1 fruit fly cellular context compared by ENCODE assay signal in the genomic region with DNA sequence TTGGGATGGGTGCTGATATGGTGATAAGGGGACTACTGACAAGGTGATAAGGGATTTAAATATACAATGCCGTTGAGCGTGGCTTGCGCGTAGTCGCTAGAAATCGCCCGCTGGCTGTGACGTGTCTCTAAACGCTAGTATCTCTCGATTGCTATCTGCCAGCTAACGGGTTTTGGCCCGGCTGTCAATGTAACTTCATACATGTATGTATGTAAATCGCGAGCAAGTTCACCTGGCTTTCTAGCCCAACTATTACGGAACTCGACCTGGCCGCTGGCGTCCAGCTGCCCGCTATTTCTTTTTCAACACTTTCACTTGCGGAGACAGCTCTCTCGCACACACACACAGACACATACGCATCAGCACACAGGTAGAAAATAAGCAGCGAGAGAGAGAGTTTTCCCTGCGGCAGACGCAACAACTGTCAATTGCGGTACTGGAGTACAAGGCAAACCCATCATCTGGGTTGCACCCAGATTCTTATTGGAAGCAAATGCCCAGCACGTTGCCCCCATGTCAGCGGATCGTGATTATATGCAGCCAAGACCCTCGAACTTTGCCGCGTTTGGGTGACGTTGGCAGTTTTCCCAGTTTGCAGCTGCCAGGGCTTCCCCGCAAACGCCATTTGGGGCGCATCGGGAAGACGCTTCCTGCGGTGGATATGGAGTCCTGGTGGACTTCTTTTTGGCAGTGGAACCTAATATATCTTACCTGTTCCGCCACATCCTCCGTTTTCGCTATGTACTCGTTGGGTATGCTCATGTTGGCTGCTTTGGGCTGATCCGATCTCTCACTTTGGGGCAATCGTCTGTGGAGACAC.
TF ChIP-seq lines count a peak whose summit lies in the region.

No protein-coding gene starts in this region.

TF ChIP-seq in whole organism, embryonic, 481 proteins besides CTCF, POLR2A, EP300 and RAD21 (continued from another document):
- TF ChIP-seq Elba2 (GFP tag; optimal IDR thresholded peaks at IDR 0.05; lab: Kevin White, UChicago): peak; percentile 83
- peak; percentile 85 for TF ChIP-seq CG10431 (GFP tag; optimal IDR thresholded peaks at IDR 0.05; lab: Kevin White, UChicago)
- TF ChIP-seq CG6272 (GFP tag; IDR thresholded peaks at IDR 0.05; lab: Robert Waterston, UW): no peak
- peak; percentile 10 for TF ChIP-seq ac (GFP tag; optimal IDR thresholded peaks at IDR 0.05; lab: Kevin White, UChicago)
- peak; percentile 80 for TF ChIP-seq grn (GFP tag; optimal IDR thresholded peaks at IDR 0.05; lab: Kevin White, UChicago)
- TF ChIP-seq Med (GFP tag; lab: Kevin White, UChicago): peak; percentile 3
- TF ChIP-seq sug (tag; optimal IDR thresholded peaks at IDR 0.05; lab: Kevin White, UChicago): peak; percentile 22
- no peak for TF ChIP-seq hbn (GFP tag; IDR thresholded peaks at IDR 0.05; lab: Robert Waterston, UW; ENCODE audit: partially characterized antibody)
- peak; percentile 9 for TF ChIP-seq CG33557 (GFP tag; optimal IDR thresholded peaks at IDR 0.05; lab: Kevin White, UChicago)
- TF ChIP-seq Xbp1 (GFP tag; optimal IDR thresholded peaks at IDR 0.05; lab: Kevin White, UChicago): peak; percentile 51
- peak; percentile 3 for TF ChIP-seq exex (tag; optimal IDR thresholded peaks at IDR 0.05; lab: Kevin White, UChicago)
- no peak for TF ChIP-seq CG14050 (GFP tag; IDR thresholded peaks at IDR 0.05; lab: Robert Waterston, UW)
- no peak for TF ChIP-seq CG11456 (GFP tag; IDR thresholded peaks at IDR 0.05; lab: Robert Waterston, UW)
